Worm (Caenorhabditis elegans) whole organism, L4 larva: ENCODE data around the gene ets-8.

Experiments
- D1046.2 ChIP-seq: fragments of 200-800 bp; sonication (Bioruptor generic); IDR thresholded peaks from 2 replicates; pipeline ENCODE4 v1.3.6; 2022; ENCODE audit warnings: missing genetic modification characterization, missing compliant biosample characterization
- F10B5.3 ChIP-seq: sonication (generic microtip); optimal IDR thresholded peaks from 2 replicates; lab custom pipeline; 2016; ENCODE audit warnings: mild to moderate bottlenecking, missing genetic modification characterization, missing compliant biosample characterization
- F37D6.2 ChIP-seq: sonication (generic microtip); optimal IDR thresholded peaks from 2 replicates; lab custom pipeline; 2016; ENCODE audit warnings: mild to moderate bottlenecking, missing genetic modification characterization, missing compliant biosample characterization
- F44E2.7 ChIP-seq: fragments of 200-800 bp; sonication (Bioruptor generic); IDR thresholded peaks from 2 replicates; pipeline ENCODE4 v2.1.2; 2022; ENCODE audit warnings: missing genetic modification characterization, missing compliant biosample characterization
- R02D3.7 ChIP-seq: fragments of 150-350 bp; sonication (generic microtip); optimal IDR thresholded peaks from 3 replicates; lab custom pipeline; 2014; ENCODE audit warnings: missing biosample characterization, missing genetic modification characterization
- Y105C5A.15 ChIP-seq: fragments of 200-800 bp; sonication (Bioruptor generic); IDR thresholded peaks from 2 replicates; pipeline ENCODE4 v1.3.6; 2022; ENCODE audit warnings: missing genetic modification characterization, missing compliant biosample characterization
- Y48G9A.11 ChIP-seq: fragments of 200-800 bp; sonication (Bioruptor generic); IDR thresholded peaks from 2 replicates; pipeline ENCODE4 v1.3.6; 2022; ENCODE audit warnings: missing genetic modification reagents, missing genetic modification characterization, missing compliant biosample characterization
- ZK546.5 ChIP-seq, 2 experiments: sonication (generic microtip); optimal IDR thresholded peaks; 2 replicates each; lab custom pipeline; 2017; ENCODE audit warnings: missing biosample characterization in 2 of 2, missing genetic modification characterization in 2 of 2
- cey-2 ChIP-seq: sonication (generic microtip); optimal IDR thresholded peaks from 3 replicates; lab custom pipeline; 2017; ENCODE audit warnings: missing genetic modification characterization, mild to moderate bottlenecking, missing compliant biosample characterization, antibody characterized with exemption, borderline replicate concordance; ENCODE audit not compliant: insufficient read depth
- daf-16 ChIP-seq, 3 experiments: sonication (generic microtip); optimal IDR thresholded peaks; 2 replicates each; lab custom pipeline; 2016 to 2017; ENCODE audit warnings: missing genetic modification characterization in 3 of 3, missing genetic modification reagents in 3 of 3, mild to moderate bottlenecking in 2 of 3, missing compliant biosample characterization in 2 of 3, missing biosample characterization in 1 of 3, moderate library complexity in 1 of 3
- dmd-6 ChIP-seq: fragments of 200-800 bp; sonication (Bioruptor generic); IDR thresholded peaks from 2 replicates; pipeline ENCODE4 v1.3.6; 2022; ENCODE audit warnings: missing genetic modification reagents, missing genetic modification characterization, missing compliant biosample characterization
- egl-43 ChIP-seq: fragments of 200-800 bp; sonication (Bioruptor generic); IDR thresholded peaks from 2 replicates; pipeline ENCODE4 v1.3.6; 2022; ENCODE audit warnings: missing genetic modification reagents, missing genetic modification characterization, missing compliant biosample characterization
- fos-1 ChIP-seq: fragments of 150-350 bp; optimal IDR thresholded peaks from 2 replicates; lab custom pipeline; 2014; ENCODE audit warnings: missing biosample characterization, missing genetic modification characterization
- hif-1 ChIP-seq, 2 experiments: sonication (generic microtip); optimal IDR thresholded peaks; 2 replicates each; lab custom pipeline; 2016 to 2017; ENCODE audit warnings: missing compliant biosample characterization in 2 of 2, missing genetic modification characterization in 2 of 2, missing genetic modification reagents in 2 of 2, missing genotype in 2 of 2, mild to moderate bottlenecking in 1 of 2
- hlh-30 ChIP-seq: sonication (generic microtip); optimal IDR thresholded peaks from 2 replicates; lab custom pipeline; 2017; ENCODE audit warnings: antibody characterized with exemption, mild to moderate bottlenecking, missing genetic modification characterization, missing compliant biosample characterization; ENCODE audit not compliant: insufficient read depth
- jun-1 ChIP-seq: fragments of 150-350 bp; optimal IDR thresholded peaks from 2 replicates; lab custom pipeline; 2014; ENCODE audit warnings: missing biosample characterization, missing genetic modification reagents, missing genetic modification characterization
- lim-7 ChIP-seq: fragments of 200-800 bp; sonication (Bioruptor generic); IDR thresholded peaks from 2 replicates; pipeline ENCODE4 v1.3.6; 2022; ENCODE audit warnings: missing genetic modification characterization, missing compliant biosample characterization
- lin-15B ChIP-seq: fragments of 150-350 bp; sonication (generic microtip); optimal IDR thresholded peaks from 3 replicates; lab custom pipeline; 2014; ENCODE audit warnings: missing biosample characterization, missing genetic modification characterization
- lin-39 ChIP-seq: fragments of 150-350 bp; optimal IDR thresholded peaks from 2 replicates; lab custom pipeline; 2014; ENCODE audit warnings: missing biosample characterization, missing genetic modification reagents, missing genetic modification characterization
- mdl-1 ChIP-seq, 2 experiments: fragments of 150-350 bp in 1 of 2; sonication (generic microtip) in 1 of 2; optimal IDR thresholded peaks; 2 replicates each; lab custom pipeline; 2014 to 2017; ENCODE audit warnings: missing biosample characterization in 2 of 2, missing genetic modification characterization in 2 of 2
- mxl-3 ChIP-seq: fragments of 200-800 bp; sonication (Bioruptor generic); optimal IDR thresholded peaks from 2 replicates; lab custom pipeline; 2018; ENCODE audit warnings: mild to moderate bottlenecking, missing genetic modification characterization, missing compliant biosample characterization
- nhr-25 ChIP-seq: sonication (generic microtip); optimal IDR thresholded peaks from 2 replicates; lab custom pipeline; 2017; ENCODE audit warnings: missing genetic modification characterization, mild to moderate bottlenecking, missing compliant biosample characterization, antibody characterized with exemption, moderate library complexity, borderline replicate concordance; ENCODE audit not compliant: insufficient read depth
- nhr-41 ChIP-seq: fragments of 200-800 bp; sonication (Bioruptor generic); IDR thresholded peaks from 2 replicates; pipeline ENCODE4 v1.3.6; 2022; ENCODE audit warnings: missing genetic modification reagents, missing genetic modification characterization, missing compliant biosample characterization
- pha-4 ChIP-seq, 2 experiments: fragments of 150-350 bp in 1 of 2; fragments of 200-800 bp in 1 of 2; sonication (Bioruptor generic) in 1 of 2; IDR thresholded peaks in 1 of 2; optimal IDR thresholded peaks in 1 of 2; 2 replicates each; pipeline versions ENCODE4 v1.3.6 to Lab custom; 2014 to 2022; ENCODE audit warnings: missing genetic modification characterization in 2 of 2, missing genetic modification reagents in 2 of 2, missing biosample characterization in 1 of 2, missing compliant biosample characterization in 1 of 2
- set-16 ChIP-seq: fragments of 200-800 bp; sonication (Bioruptor generic); IDR thresholded peaks from 2 replicates; pipeline ENCODE4 v1.3.6; 2022; ENCODE audit warnings: missing genetic modification reagents, missing genetic modification characterization, missing compliant biosample characterization
- snpc-1.2 ChIP-seq: fragments of 200-800 bp; sonication (Bioruptor generic); IDR thresholded peaks from 2 replicates; pipeline ENCODE4 v1.3.6; 2022; ENCODE audit warnings: missing genetic modification reagents, missing genetic modification characterization, missing compliant biosample characterization
- snpc-4 ChIP-seq: fragments of 150-350 bp; optimal IDR thresholded peaks from 2 replicates; lab custom pipeline; 2014; ENCODE audit warnings: missing biosample characterization, missing genetic modification characterization
- spr-3 ChIP-seq: fragments of 200-800 bp; sonication (Bioruptor generic); optimal IDR thresholded peaks from 2 replicates; lab custom pipeline; 2018; ENCODE audit warnings: mild to moderate bottlenecking, missing genetic modification characterization, missing compliant biosample characterization
- unc-39 ChIP-seq: sonication (generic microtip); optimal IDR thresholded peaks from 2 replicates; lab custom pipeline; 2017; ENCODE audit warnings: missing biosample characterization, missing genetic modification characterization
- unc-62 ChIP-seq, 3 experiments: fragments of 150-350 bp in 1 of 3; sonication (generic microtip); optimal IDR thresholded peaks in 2 of 3; peaks in 1 of 3; 1 replicate in 1 of 3; 2 replicates in 2 of 3; lab custom pipeline; 2014 to 2017; ENCODE audit warnings: missing biosample characterization in 3 of 3, missing genetic modification characterization in 3 of 3, missing genetic modification reagents in 3 of 3, missing genotype in 1 of 3
- vab-7 ChIP-seq: fragments of 200-800 bp; sonication (Bioruptor generic); IDR thresholded peaks from 2 replicates; pipeline ENCODE4 v1.3.6; 2022; ENCODE audit warnings: missing genetic modification reagents, missing genetic modification characterization, missing compliant biosample characterization
- zip-11 ChIP-seq: fragments of 200-800 bp; sonication (Bioruptor generic); IDR thresholded peaks from 2 replicates; pipeline ENCODE4 v1.3.6; 2022; ENCODE audit warnings: missing genetic modification characterization, missing compliant biosample characterization
- zip-2 ChIP-seq: fragments of 150-350 bp; optimal IDR thresholded peaks from 2 replicates; lab custom pipeline; 2014; ENCODE audit warnings: missing biosample characterization, missing genetic modification characterization
- ztf-7 ChIP-seq: fragments of 150-350 bp; optimal IDR thresholded peaks from 2 replicates; lab custom pipeline; 2014; ENCODE audit warnings: missing biosample characterization, missing genetic modification characterization

Gene ets-8

ce11 chrIV:1127852-1128251, 32.4 kb downstream of the ets-8 start (continued):
- TF ChIP-seq hif-1 (tag; optimal IDR thresholded peaks at IDR 0.05; lab: Kevin White, UChicago) (no peak), hlh-30 (no peak), zip-11 (no peak), Y105C5A.15 (GFP tag; lab: Robert Waterston, UW) (no peak), nhr-41 (GFP tag; lab: Robert Waterston, UW) (no peak), F10B5.3 (no peak), pha-4 (GFP tag; IDR thresholded peaks at IDR 0.05; lab: Robert Waterston, UW) (no peak), pha-4 (tag; optimal IDR thresholded peaks at IDR 0.05; lab: Kevin White, UChicago) (no peak), snpc-4 (tag; lab: Kevin White, UChicago) (no peak), jun-1 (tag; lab: Kevin White, UChicago) (no peak), F44E2.7 (GFP tag; lab: Robert Waterston, UW) (0 out of 2 replicates have a peak, but pooled peaks have one; percentile 12), unc-62 (GFP tag; optimal IDR thresholded peaks at IDR 0.05 in 1 of 2; lab: Kevin White, UChicago) (peak in 1 of 2 experiments; percentile 4), unc-62 (tag; optimal IDR thresholded peaks at IDR 0.05; lab: Kevin White, UChicago) (no peak), vab-7 (GFP tag; lab: Robert Waterston, UW) (no peak), unc-39 (tag; lab: Kevin White, UChicago) (no peak), lim-7 (GFP tag; lab: Robert Waterston, UW) (0 out of 2 replicates have a peak, but pooled peaks have one; percentile 25), Y48G9A.11 (no peak)
- TF ChIP-seq, all 104 proteins: peak for 5

ce11 chrIV:1126490-1126889, 33.8 kb downstream of the ets-8 start, which contains the start of gene perm-2:
TSS of gene perm-2 (plus strand) at chrIV:1126790.
- TF ChIP-seq R02D3.7 (tag; lab: Kevin White, UChicago) (no peak), fos-1 (tag; lab: Kevin White, UChicago) (no peak), zip-2 (tag; lab: Kevin White, UChicago) (no peak), snpc-4 (tag; lab: Kevin White, UChicago) (no peak), cey-2 (tag; lab: Kevin White, UChicago) (no peak), Y48G9A.11 (no peak), nhr-25 (tag; lab: Kevin White, UChicago) (no peak), lin-15B (tag; lab: Kevin White, UChicago) (no peak), unc-62 (GFP tag; optimal IDR thresholded peaks at IDR 0.05 in 1 of 2; lab: Kevin White, UChicago) (no peak), unc-62 (tag; optimal IDR thresholded peaks at IDR 0.05; lab: Kevin White, UChicago) (no peak), set-16 (GFP tag; lab: Robert Waterston, UW) (no peak), egl-43 (GFP tag; lab: Robert Waterston, UW) (no peak), ztf-7 (tag; lab: Kevin White, UChicago) (no peak), daf-16 (GFP tag; optimal IDR thresholded peaks at IDR 0.05; lab: Kevin White, UChicago) (no peak), daf-16 (tag; optimal IDR thresholded peaks at IDR 0.05; lab: Kevin White, UChicago) (no peak), dmd-6 (GFP tag; lab: Robert Waterston, UW) (no peak), F37D6.2 (tag; lab: Kevin White, UChicago) (no peak), F10B5.3 (no peak), spr-3 (no peak)

- no peak for TF ChIP-seq daf-16 (GFP tag; optimal IDR thresholded peaks at IDR 0.05; lab: Kevin White, UChicago)
- no peak for TF ChIP-seq daf-16 (tag; optimal IDR thresholded peaks at IDR 0.05; lab: Kevin White, UChicago)
- no peak for TF ChIP-seq F37D6.2 (tag; lab: Kevin White, UChicago)
- TF ChIP-seq ZK546.5 (tag; optimal IDR thresholded peaks at IDR 0.05; lab: Kevin White, UChicago), result no peak
- no peak for TF ChIP-seq set-16 (GFP tag; lab: Robert Waterston, UW)
- TF ChIP-seq unc-39 (tag; lab: Kevin White, UChicago), result no peak
- TF ChIP-seq Y48G9A.11, result no peak
- TF ChIP-seq D1046.2 (GFP tag; lab: Robert Waterston, UW), result no peak
These were observed 35.5 kb downstream of the ets-8 start, which contains the start of gene perm-4 for ce11 chrIV:1124741-1125140. TSS of gene perm-4 (minus strand) at chrIV:1125107.

ce11 chrIV:1123357-1123756, 36.9 kb downstream of the ets-8 start:
- TF ChIP-seq mdl-1 (tag; optimal IDR thresholded peaks at IDR 0.05; lab: Kevin White, UChicago), result no peak
- TF ChIP-seq snpc-1.2 (GFP tag; lab: Robert Waterston, UW), result no peak
- no peak for TF ChIP-seq lin-39 (tag; lab: Kevin White, UChicago)
- TF ChIP-seq set-16 (GFP tag; lab: Robert Waterston, UW), result peak; percentile 37; the same call in 1 of the 2 replicates
- TF ChIP-seq mxl-3 (GFP tag; lab: Kevin White, UChicago), result no peak
- TF ChIP-seq, all 104 proteins: peak for 1
